Fruit fly (Drosophila melanogaster) whole organism, embryonic: ENCODE results near the gene Sidpn.
A peak's percentile ranks its signal among the peaks of the same experiment; 100 is the strongest.

Experiments
- Asciz ChIP-seq: fragments of 200-800 bp; sonication (Bioruptor generic); optimal IDR thresholded peaks from 2 replicates; lab custom pipeline; 2017; ENCODE audit warnings: missing biosample characterization, mild to moderate bottlenecking, missing genetic modification characterization, missing genetic modification reagents
- Awh ChIP-seq: fragments of 200-800 bp; sonication (Bioruptor generic); IDR thresholded peaks from 2 replicates; pipeline ENCODE4, ENCODE4 v1.3.6; 2022; ENCODE audit warnings: missing biosample characterization, missing genetic modification characterization
- CG10267 ChIP-seq: fragments of 200-800 bp; sonication (Bioruptor generic); optimal IDR thresholded peaks from 2 replicates; lab custom pipeline; 2018; ENCODE audit warnings: missing biosample characterization, mild to moderate bottlenecking, missing genetic modification characterization, moderate library complexity
- CG10321 ChIP-seq: fragments of 200-800 bp; sonication (Bioruptor generic); IDR thresholded peaks from 2 replicates; pipeline ENCODE4 v1.3.6; 2022; ENCODE audit warnings: missing biosample characterization, missing genetic modification characterization
- CG12236 ChIP-seq: fragments of 200-800 bp; sonication (Bioruptor generic); optimal IDR thresholded peaks from 2 replicates; lab custom pipeline; 2016; ENCODE audit warnings: missing biosample characterization, missing genetic modification characterization
- CG13287 ChIP-seq: fragments of 200-800 bp; sonication (Bioruptor generic); IDR thresholded peaks from 2 replicates; pipeline ENCODE4 v1.3.6; 2022; ENCODE audit warnings: missing biosample characterization, missing genetic modification characterization; ENCODE audit not compliant: partially characterized antibody
- CG14050 ChIP-seq: fragments of 200-800 bp; sonication (Bioruptor generic); IDR thresholded peaks from 3 replicates; pipeline ENCODE4 v1.3.6; 2022; ENCODE audit warnings: missing biosample characterization, missing genetic modification characterization
- CG1603 ChIP-seq: fragments of 200-800 bp; sonication (Bioruptor generic); optimal IDR thresholded peaks from 2 replicates; lab custom pipeline; 2019; ENCODE audit warnings: missing biosample characterization, mild to moderate bottlenecking, missing genetic modification characterization, moderate library complexity
- CG1647 ChIP-seq: fragments of 200-800 bp; sonication (Bioruptor generic); optimal IDR thresholded peaks from 3 replicates; lab custom pipeline; 2016; ENCODE audit warnings: missing biosample characterization, missing genetic modification characterization
- CG17328 ChIP-seq: fragments of 200-800 bp; sonication (Bioruptor generic); IDR thresholded peaks from 2 replicates; pipeline ENCODE4 v1.3.6; 2022; ENCODE audit warnings: missing biosample characterization, missing genetic modification characterization
- CG17568 ChIP-seq: fragments of 200-800 bp; sonication (Bioruptor generic); optimal IDR thresholded peaks from 2 replicates; lab custom pipeline; 2018; ENCODE audit warnings: missing biosample characterization, mild to moderate bottlenecking, missing genetic modification characterization, moderate library complexity
- CG2889 ChIP-seq: fragments of 200-800 bp; sonication (Bioruptor generic); IDR thresholded peaks from 3 replicates; pipeline ENCODE4 v1.3.6; 2022; ENCODE audit warnings: missing biosample characterization, missing genetic modification characterization
- CG31441 ChIP-seq: fragments of 200-800 bp; sonication (Bioruptor generic); IDR thresholded peaks from 2 replicates; pipeline ENCODE4 v1.3.6; 2022; ENCODE audit warnings: missing biosample characterization, missing genetic modification characterization
- CG6683 ChIP-seq: fragments of 200-800 bp; sonication (Bioruptor generic); optimal IDR thresholded peaks from 2 replicates; lab custom pipeline; 2017; ENCODE audit warnings: missing biosample characterization, mild to moderate bottlenecking, missing genetic modification characterization, missing genetic modification reagents
- CG6689 ChIP-seq: fragments of 200-800 bp; sonication (Bioruptor generic); IDR thresholded peaks from 2 replicates; pipeline ENCODE4 v1.3.6; 2022; ENCODE audit warnings: missing biosample characterization, missing genetic modification characterization
- CG7357 ChIP-seq: fragments of 200-800 bp; sonication (Bioruptor generic); IDR thresholded peaks from 3 replicates; pipeline ENCODE4 v1.3.6; 2022; ENCODE audit warnings: missing biosample characterization, missing genetic modification characterization
- CG7372 ChIP-seq: fragments of 200-800 bp; sonication (Bioruptor generic); IDR thresholded peaks from 2 replicates; pipeline ENCODE4 v1.3.6; 2022; ENCODE audit warnings: missing biosample characterization, missing genetic modification characterization
- CG7556 ChIP-seq: fragments of 200-800 bp; sonication (Bioruptor generic); optimal IDR thresholded peaks from 2 replicates; lab custom pipeline; 2017; ENCODE audit warnings: missing biosample characterization, mild to moderate bottlenecking, missing genetic modification characterization
- CHES-1-like ChIP-seq: fragments of 200-800 bp; sonication (Bioruptor generic); optimal IDR thresholded peaks from 2 replicates; lab custom pipeline; 2016; ENCODE audit warnings: missing biosample characterization, missing genetic modification characterization
- CTCF ChIP-seq: fragments of 200-800 bp; sonication (Bioruptor generic); optimal IDR thresholded peaks from 2 replicates; lab custom pipeline; 2017; ENCODE audit warnings: missing biosample characterization, mild to moderate bottlenecking, missing genetic modification characterization, moderate library complexity
- Chrac-16 ChIP-seq: fragments of 200-800 bp; sonication (Bioruptor generic); optimal IDR thresholded peaks from 3 replicates; lab custom pipeline; 2016; ENCODE audit warnings: missing biosample characterization, missing genetic modification characterization
- Dbx ChIP-seq: fragments of 200-800 bp; sonication (Bioruptor generic); IDR thresholded peaks from 3 replicates; pipeline ENCODE4 v1.3.6; 2022; ENCODE audit warnings: missing biosample characterization, missing genetic modification characterization
- GATAe ChIP-seq: fragments of 200-800 bp; sonication (Bioruptor generic); conservative IDR thresholded peaks from 2 replicates; pipeline ENCODE4 v1.3.6; 2022; ENCODE audit warnings: missing biosample characterization, missing genetic modification characterization
- Gsc ChIP-seq: fragments of 200-800 bp; sonication (Bioruptor generic); IDR thresholded peaks from 2 replicates; pipeline ENCODE4 v1.3.6; 2022; ENCODE audit warnings: missing biosample characterization, missing genetic modification characterization
- HLH3B ChIP-seq: fragments of 200-800 bp; sonication (Bioruptor generic); IDR thresholded peaks from 2 replicates; pipeline ENCODE4 v1.3.6; 2022; ENCODE audit warnings: missing biosample characterization, missing genetic modification characterization
- HLH54F ChIP-seq: fragments of 200-800 bp; sonication (Bioruptor generic); optimal IDR thresholded peaks from 3 replicates; lab custom pipeline; 2016; ENCODE audit warnings: missing biosample characterization, missing genetic modification characterization
- Hr39 ChIP-seq: fragments of >200 bp; optimal IDR thresholded peaks from 2 replicates; lab custom pipeline; 2017
- Jarid2 ChIP-seq: fragments of 200-800 bp; sonication (Bioruptor generic); optimal IDR thresholded peaks from 3 replicates; lab custom pipeline; 2017; ENCODE audit warnings: mild to moderate bottlenecking, missing biosample characterization, missing genetic modification reagents, missing genetic modification characterization
- Lpt ChIP-seq: fragments of >200 bp; optimal IDR thresholded peaks from 2 replicates; lab custom pipeline; 2018; ENCODE audit warnings: missing biosample characterization, missing genetic modification characterization
- Meics ChIP-seq: fragments of 200-800 bp; sonication (Bioruptor generic); optimal IDR thresholded peaks from 2 replicates; lab custom pipeline; 2017; ENCODE audit warnings: missing biosample characterization, mild to moderate bottlenecking, missing genetic modification characterization
- Mrtf ChIP-seq: fragments of 200-800 bp; sonication (Bioruptor generic); IDR thresholded peaks from 3 replicates; pipeline ENCODE4 v1.3.6; 2022; ENCODE audit warnings: missing biosample characterization, missing genetic modification characterization
- Opbp ChIP-seq: fragments of 200-800 bp; sonication (Bioruptor generic); IDR thresholded peaks from 3 replicates; pipeline ENCODE4 v1.3.6; 2022; ENCODE audit warnings: missing biosample characterization, missing genetic modification characterization; ENCODE audit not compliant: partially characterized antibody
- PHDP ChIP-seq: fragments of 200-800 bp; sonication (Bioruptor generic); optimal IDR thresholded peaks from 3 replicates; lab custom pipeline; 2018; ENCODE audit warnings: missing biosample characterization, mild to moderate bottlenecking, missing genetic modification characterization, moderate library complexity
- Stat92E ChIP-seq, 3 experiments: fragments of >200 bp in 2 of 3; fragments of 200-800 bp in 1 of 3; sonication (Bioruptor generic) in 1 of 3; optimal IDR thresholded peaks; 2 replicates each; lab custom pipeline; 2017 to 2019; ENCODE audit warnings: missing biosample characterization in 3 of 3, missing genetic modification characterization in 3 of 3, mild to moderate bottlenecking in 1 of 3, moderate library complexity in 1 of 3
- az2 ChIP-seq: fragments of 200-800 bp; sonication (Bioruptor generic); optimal IDR thresholded peaks from 3 replicates; lab custom pipeline; 2016; ENCODE audit warnings: missing biosample characterization, missing genetic modification characterization
- crol ChIP-seq: fragments of 200-800 bp; sonication (Bioruptor generic); IDR thresholded peaks from 2 replicates; pipeline ENCODE4 v1.3.6; 2022; ENCODE audit warnings: missing biosample characterization, missing genetic modification characterization
- dmrt99B ChIP-seq: fragments of 200-800 bp; sonication (Bioruptor generic); optimal IDR thresholded peaks from 2 replicates; lab custom pipeline; 2018; ENCODE audit warnings: missing biosample characterization, mild to moderate bottlenecking, missing genetic modification characterization, moderate library complexity
- emc ChIP-seq: fragments of 200-800 bp; sonication (Bioruptor generic); optimal IDR thresholded peaks from 2 replicates; lab custom pipeline; 2016; ENCODE audit warnings: missing biosample characterization, missing genetic modification characterization
- grau ChIP-seq: fragments of 200-800 bp; optimal IDR thresholded peaks from 3 replicates; lab custom pipeline; 2019; ENCODE audit warnings: missing biosample characterization, mild to moderate bottlenecking, missing genetic modification characterization, moderate library complexity
- lov ChIP-seq, 2 experiments: fragments of 200-800 bp in 1 of 2; fragments of >200 bp in 1 of 2; sonication (Bioruptor generic) in 1 of 2; IDR thresholded peaks in 1 of 2; optimal IDR thresholded peaks in 1 of 2; 2 replicates in 1 of 2; 3 replicates in 1 of 2; pipeline versions ENCODE4 v1.3.6 to Lab custom; 2017 to 2022; ENCODE audit warnings: missing biosample characterization in 1 of 2, missing genetic modification characterization in 1 of 2
- luna ChIP-seq: fragments of 200-800 bp; sonication (Bioruptor generic); optimal IDR thresholded peaks from 2 replicates; lab custom pipeline; 2016; ENCODE audit warnings: missing biosample characterization, missing genetic modification characterization
- mirr ChIP-seq: fragments of 200-800 bp; sonication (Bioruptor generic); optimal IDR thresholded peaks from 3 replicates; lab custom pipeline; 2018; ENCODE audit warnings: missing biosample characterization, mild to moderate bottlenecking, missing genetic modification characterization
- nmo ChIP-seq: fragments of 200-800 bp; sonication (Bioruptor generic); optimal IDR thresholded peaks from 2 replicates; lab custom pipeline; 2018; ENCODE audit warnings: missing biosample characterization, mild to moderate bottlenecking, missing genetic modification characterization, moderate library complexity
- p53 ChIP-seq: fragments of 200-800 bp; sonication (Bioruptor generic); optimal IDR thresholded peaks from 2 replicates; lab custom pipeline; 2016; ENCODE audit warnings: missing biosample characterization, missing genetic modification characterization
- pnt ChIP-seq: fragments of 200-800 bp; sonication (Bioruptor generic); optimal IDR thresholded peaks from 3 replicates; lab custom pipeline; 2016; ENCODE audit warnings: missing biosample characterization, missing genetic modification characterization
- pum ChIP-seq: fragments of 200-800 bp; sonication (Bioruptor generic); optimal IDR thresholded peaks from 2 replicates; lab custom pipeline; 2016; ENCODE audit warnings: missing biosample characterization, missing genetic modification characterization
- pzg ChIP-seq: fragments of 200-800 bp; sonication (Bioruptor generic); optimal IDR thresholded peaks from 3 replicates; lab custom pipeline; 2018; ENCODE audit warnings: missing biosample characterization, mild to moderate bottlenecking, missing genetic modification characterization, moderate library complexity
- ttk ChIP-seq: fragments of 200-800 bp; sonication (Bioruptor generic); IDR thresholded peaks from 2 replicates; pipeline ENCODE4 v2.1.2; 2022; ENCODE audit warnings: missing biosample characterization, missing genetic modification characterization
- unpg ChIP-seq: fragments of 200-800 bp; sonication (Bioruptor generic); optimal IDR thresholded peaks from 3 replicates; lab custom pipeline; 2018; ENCODE audit warnings: missing biosample characterization, mild to moderate bottlenecking, missing genetic modification characterization, moderate library complexity
- zen ChIP-seq: fragments of 200-800 bp; sonication (Bioruptor generic); optimal IDR thresholded peaks from 3 replicates; lab custom pipeline; 2018; ENCODE audit warnings: missing biosample characterization, mild to moderate bottlenecking, missing genetic modification characterization, moderate library complexity

Sidpn gene

dm6 chr2L:19051534-19052100 lies 24.1 kb downstream of the Sidpn start, which contains the start of gene Rpn3 (continued):
- TF ChIP-seq GATAe (GFP tag; lab: Robert Waterston, UW) = 0 out of 2 replicates have a peak, but pooled peaks have one; percentile 34
- peak; percentile 84 for TF ChIP-seq grau
- TF ChIP-seq Stat92E (GFP tag; optimal IDR thresholded peaks at IDR 0.05; lab: Kevin White, UChicago) = no peak
- peak; percentile 41 for TF ChIP-seq CG12236 (GFP tag; lab: Kevin White, UChicago)
- peak; percentile 76 for TF ChIP-seq Meics (GFP tag; lab: Kevin White, UChicago)
- TF ChIP-seq luna (GFP tag; lab: Kevin White, UChicago) = peak; percentile 24
- no peak; the same call in 2 of the 3 replicates for TF ChIP-seq Opbp
- peak; percentile 64 for TF ChIP-seq ttk (GFP tag; lab: Robert Waterston, UW)
- TF ChIP-seq Dbx (GFP tag; lab: Robert Waterston, UW) = peak; percentile 88
- TF ChIP-seq CG7357 = peak; percentile 47; the same call in 1 of the 3 replicates
- no peak for TF ChIP-seq lov (optimal IDR thresholded peaks at IDR 0.05; lab: Kevin White, UChicago)
- TF ChIP-seq lov (GFP tag; IDR thresholded peaks at IDR 0.05; lab: Robert Waterston, UW) = peak; percentile 75; the same call in 1 of the 3 replicates
- TF ChIP-seq CG7556 (GFP tag; lab: Kevin White, UChicago) = peak; percentile 78
- TF ChIP-seq CG1647 (GFP tag; lab: Kevin White, UChicago) = peak; percentile 54
- peak; percentile 77 for TF ChIP-seq CG13287 (GFP tag; lab: Robert Waterston, UW)
- TF ChIP-seq CG1603 (tag; lab: Kevin White, UChicago) = peak; percentile 77
- peak; percentile 82 for TF ChIP-seq HLH3B (GFP tag; lab: Robert Waterston, UW)
- TF ChIP-seq CG2889 = peak; percentile 82
- TF ChIP-seq pnt (GFP tag; lab: Kevin White, UChicago) = peak; percentile 62
- peak; percentile 20; the same call in 1 of the 3 replicates for TF ChIP-seq Mrtf (GFP tag; lab: Robert Waterston, UW)
- TF ChIP-seq nmo (GFP tag; lab: Kevin White, UChicago) = peak; percentile 87
- peak; percentile 91 for TF ChIP-seq az2 (GFP tag; lab: Kevin White, UChicago)
- peak; percentile 80 for TF ChIP-seq dmrt99B (tag; lab: Kevin White, UChicago)
- TF ChIP-seq CG7372 = peak; percentile 53; the same call in 1 of the 2 replicates
- no peak for TF ChIP-seq emc (GFP tag; lab: Kevin White, UChicago)
- peak; percentile 85 for TF ChIP-seq HLH54F
- TF ChIP-seq CG17568 (GFP tag; lab: Kevin White, UChicago) = no peak
- TF ChIP-seq Lpt (GFP tag; lab: Kevin White, UChicago) = no peak
- peak; percentile 88 for TF ChIP-seq CHES-1-like (GFP tag; lab: Kevin White, UChicago)
- no peak for TF ChIP-seq mirr (GFP tag; lab: Kevin White, UChicago)
- TF ChIP-seq Jarid2 (GFP tag; lab: Kevin White, UChicago) = no peak
- TF ChIP-seq PHDP (tag; lab: Kevin White, UChicago) = peak; percentile 83
- TF ChIP-seq Hr39 (lab: Kevin White, UChicago) = no peak
- TF ChIP-seq CG10267 (tag; lab: Kevin White, UChicago) = peak; percentile 92
- TF ChIP-seq Chrac-16 (GFP tag; lab: Kevin White, UChicago) = peak; percentile 88
- peak; percentile 84 for TF ChIP-seq unpg
- peak; percentile 53 for TF ChIP-seq pzg (GFP tag; lab: Kevin White, UChicago)
- TF ChIP-seq CG6689 (GFP tag; lab: Robert Waterston, UW) = peak; percentile 91
- peak; percentile 91 for TF ChIP-seq CG17328 (GFP tag; lab: Robert Waterston, UW)
- peak; percentile 27 for TF ChIP-seq CG6683 (GFP tag; lab: Kevin White, UChicago)
- no peak for TF ChIP-seq CTCF (GFP tag; lab: Kevin White, UChicago)
- peak; percentile 77 for TF ChIP-seq CG14050 (GFP tag; lab: Robert Waterston, UW)
- peak; percentile 19; the same call in 1 of the 2 replicates for TF ChIP-seq Gsc (GFP tag; lab: Robert Waterston, UW)
- TF ChIP-seq CG10321 = peak; percentile 61; the same call in 1 of the 2 replicates
- peak; percentile 85 for TF ChIP-seq Awh (GFP tag; lab: Robert Waterston, UW)
- peak; percentile 88 for TF ChIP-seq CG31441
- peak; percentile 84 for TF ChIP-seq zen (tag; lab: Kevin White, UChicago)
- TF ChIP-seq Asciz (GFP tag; lab: Kevin White, UChicago) = no peak
- 0 out of 2 replicates have a peak, but pooled peaks have one; percentile 30 for TF ChIP-seq crol
- TF ChIP-seq p53 (GFP tag; lab: Kevin White, UChicago) = peak; percentile 44
- peak; percentile 69 for TF ChIP-seq pum (GFP tag; lab: Kevin White, UChicago)
